Worm (Caenorhabditis elegans): ENCODE results near the gene fbxb-79.

- TF ChIP-seq unc-62 (GFP tag; optimal IDR thresholded peaks at IDR 0.05) (no peak), ceh-88 (GFP tag; IDR thresholded peaks at IDR 0.05) (no peak), lin-39 (tag; optimal IDR thresholded peaks at IDR 0.05) (no peak), skn-1 (tag; optimal IDR thresholded peaks at IDR 0.05) (no peak), ces-1 (GFP tag; optimal IDR thresholded peaks at IDR 0.05) (no peak), elt-3 (tag; optimal IDR thresholded peaks at IDR 0.05) (no peak), Y116A8C.19 (tag; optimal IDR thresholded peaks at IDR 0.05; ENCODE audit: borderline replicate concordance) (no peak), snpc-4 (tag; optimal IDR thresholded peaks at IDR 0.05) (no peak), lin-15B (tag; optimal IDR thresholded peaks at IDR 0.05) (no peak), nhr-12 (tag; optimal IDR thresholded peaks at IDR 0.05) (no peak)
Measured at ce11 chrIV:11156526-11156925, 32.8 kb downstream of the fbxb-79 start.
